Worm (Caenorhabditis elegans) whole organism, early embryonic: ENCODE results near the gene C07E3.8.
A peak's percentile ranks its signal among the peaks of the same experiment; 100 is the strongest.

Experiments
- B0310.2 ChIP-seq: sonication (generic microtip); optimal IDR thresholded peaks from 2 replicates; lab custom pipeline; 2016; ENCODE audit warnings: mild to moderate bottlenecking, missing genetic modification characterization, missing compliant biosample characterization
- F13C5.2 ChIP-seq: sonication (generic microtip); optimal IDR thresholded peaks from 2 replicates; lab custom pipeline; 2017; ENCODE audit warnings: mild to moderate bottlenecking, missing genetic modification characterization, inconsistent platforms, missing compliant biosample characterization
- aly-1 ChIP-seq: sonication (generic microtip); optimal IDR thresholded peaks from 2 replicates; lab custom pipeline; 2016; ENCODE audit warnings: missing genetic modification characterization, missing compliant biosample characterization
- ama-1 ChIP-seq: fragments of 150-350 bp; optimal IDR thresholded peaks from 2 replicates; lab custom pipeline; 2014
- ceh-13 ChIP-seq: fragments of 200-800 bp; sonication (Bioruptor generic); optimal IDR thresholded peaks from 2 replicates; lab custom pipeline; 2018; ENCODE audit warnings: mild to moderate bottlenecking, missing genetic modification characterization, missing compliant biosample characterization
- ceh-36 ChIP-seq: sonication (generic microtip); optimal IDR thresholded peaks from 2 replicates; lab custom pipeline; 2016; ENCODE audit warnings: missing genetic modification characterization, inconsistent platforms, missing compliant biosample characterization
- ets-7 ChIP-seq: sonication (generic microtip); optimal IDR thresholded peaks from 2 replicates; lab custom pipeline; 2016; ENCODE audit warnings: missing genotype, missing genetic modification characterization, missing compliant biosample characterization
- flt-1 ChIP-seq: fragments of 200-800 bp; sonication (Bioruptor generic); IDR thresholded peaks from 2 replicates; pipeline ENCODE4 v1.3.6; 2022; ENCODE audit warnings: missing genetic modification characterization, missing compliant biosample characterization
- hmbx-1 ChIP-seq: sonication (generic microtip); optimal IDR thresholded peaks from 2 replicates; lab custom pipeline; 2016; ENCODE audit warnings: mild to moderate bottlenecking, missing genetic modification characterization, missing compliant biosample characterization
- hmg-4 ChIP-seq: fragments of 200-800 bp; sonication (Bioruptor generic); optimal IDR thresholded peaks from 2 replicates; lab custom pipeline; 2018; ENCODE audit warnings: mild to moderate bottlenecking, missing genetic modification characterization, missing compliant biosample characterization
- hnd-1 ChIP-seq: sonication (generic microtip); optimal IDR thresholded peaks from 2 replicates; lab custom pipeline; 2016; ENCODE audit warnings: missing genetic modification characterization, missing compliant biosample characterization
- pes-1 ChIP-seq: fragments of 200-800 bp; sonication (Bioruptor generic); IDR thresholded peaks from 2 replicates; pipeline ENCODE4 v1.3.6; 2022; ENCODE audit warnings: missing genetic modification reagents, missing genetic modification characterization, missing compliant biosample characterization
- scrt-1 ChIP-seq: fragments of 200-800 bp; sonication (Bioruptor generic); IDR thresholded peaks from 2 replicates; pipeline ENCODE4 v1.3.6; 2022; ENCODE audit warnings: missing genetic modification characterization, missing compliant biosample characterization
- sea-1 ChIP-seq: fragments of 200-800 bp; sonication (Bioruptor generic); conservative IDR thresholded peaks from 2 replicates; pipeline ENCODE4 v1.3.6; 2022; ENCODE audit warnings: missing genetic modification characterization, missing compliant biosample characterization
- tbx-11 ChIP-seq: fragments of 200-800 bp; sonication (Bioruptor generic); IDR thresholded peaks from 2 replicates; pipeline ENCODE4 v1.3.6; 2022; ENCODE audit warnings: missing genetic modification characterization, missing compliant biosample characterization
- tbx-37 ChIP-seq: fragments of 200-800 bp; sonication (Bioruptor generic); conservative IDR thresholded peaks from 2 replicates; pipeline ENCODE4 v1.3.6; 2022; ENCODE audit warnings: missing genetic modification reagents, missing genetic modification characterization, missing compliant biosample characterization
- tra-4 ChIP-seq: sonication (generic microtip); optimal IDR thresholded peaks from 2 replicates; lab custom pipeline; 2017; ENCODE audit warnings: missing genetic modification characterization, missing compliant biosample characterization

The C07E3.8 gene

DNA sequence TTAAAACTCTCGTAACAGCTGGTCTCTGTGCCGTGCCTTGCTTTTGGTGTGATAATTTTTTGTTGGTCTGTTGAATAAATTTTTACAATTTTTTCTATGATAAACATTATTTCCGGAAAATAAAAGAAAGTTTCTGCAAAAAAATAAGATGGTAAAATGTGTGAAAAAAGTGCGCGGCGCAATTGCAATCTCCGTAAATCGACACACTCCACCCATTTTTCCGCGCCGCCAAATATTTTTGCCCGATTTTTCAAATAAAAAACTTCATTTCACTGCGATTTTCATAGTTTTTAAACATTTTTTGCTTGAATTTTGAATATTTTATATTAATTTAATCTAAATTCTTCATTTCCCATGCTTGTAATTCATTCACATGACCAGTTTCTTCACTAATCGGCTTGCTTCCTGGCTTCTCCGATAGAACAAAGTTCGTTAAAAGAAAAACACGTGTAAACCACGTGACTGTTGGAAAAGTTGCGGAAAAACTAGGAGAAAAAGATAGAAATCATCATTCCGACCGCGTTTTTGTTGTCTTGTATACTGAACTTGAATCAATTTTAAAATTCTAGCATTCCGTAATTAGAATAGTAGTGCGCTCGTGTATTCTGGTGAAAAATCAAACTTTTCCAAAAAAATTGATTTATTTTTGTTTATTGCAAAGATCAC lies 36.1 kb downstream of the C07E3.8 start:
- TF ChIP-seq tbx-37 (GFP tag; lab: Robert Waterston, UW) (no peak), ceh-36 (tag; lab: Kevin White, UChicago) (peak; percentile 20), ama-1 (no peak), aly-1 (tag; lab: Kevin White, UChicago) (no peak), hmg-4 (peak; percentile 20), ceh-13 (peak; percentile 47), tra-4 (no peak), hmbx-1 (tag; lab: Kevin White, UChicago) (peak; percentile 51), B0310.2 (tag; lab: Kevin White, UChicago) (peak; percentile 61), flt-1 (GFP tag; lab: Robert Waterston, UW) (peak; percentile 50; the same call in 1 of the 2 replicates), ets-7 (tag; lab: Kevin White, UChicago) (no peak), F13C5.2 (tag; lab: Kevin White, UChicago) (peak; percentile 91), pes-1 (GFP tag; lab: Robert Waterston, UW) (peak; percentile 76), tbx-11 (GFP tag; lab: Robert Waterston, UW) (peak; percentile 72), hnd-1 (tag; lab: Kevin White, UChicago) (peak; percentile 31), scrt-1 (GFP tag; lab: Robert Waterston, UW) (0 out of 2 replicates have a peak, but pooled peaks have one; percentile 25), sea-1 (GFP tag; lab: Robert Waterston, UW) (peak; percentile 74; the same call in 1 of the 2 replicates)

DNA sequence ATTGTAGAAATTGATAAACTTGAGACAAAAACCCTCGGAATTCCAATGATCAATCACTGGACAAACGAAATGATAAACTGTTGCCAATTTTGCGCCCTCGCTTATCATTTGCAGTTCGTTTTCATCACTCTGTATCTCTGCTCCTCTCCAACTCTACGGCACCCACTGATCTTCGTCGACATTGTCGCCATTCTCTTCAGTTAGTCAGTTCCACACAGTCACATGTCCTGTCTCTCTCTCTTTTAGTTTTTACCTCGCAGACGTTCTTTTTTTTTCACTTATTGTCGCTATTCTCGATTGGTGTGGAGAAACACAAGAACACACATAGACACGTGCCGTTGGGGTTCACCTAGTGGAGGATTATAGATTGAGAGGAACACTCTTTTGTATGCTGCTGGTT lies 37.0 kb downstream of the C07E3.8 start:
- no peak for TF ChIP-seq aly-1 (tag; lab: Kevin White, UChicago)

DNA sequence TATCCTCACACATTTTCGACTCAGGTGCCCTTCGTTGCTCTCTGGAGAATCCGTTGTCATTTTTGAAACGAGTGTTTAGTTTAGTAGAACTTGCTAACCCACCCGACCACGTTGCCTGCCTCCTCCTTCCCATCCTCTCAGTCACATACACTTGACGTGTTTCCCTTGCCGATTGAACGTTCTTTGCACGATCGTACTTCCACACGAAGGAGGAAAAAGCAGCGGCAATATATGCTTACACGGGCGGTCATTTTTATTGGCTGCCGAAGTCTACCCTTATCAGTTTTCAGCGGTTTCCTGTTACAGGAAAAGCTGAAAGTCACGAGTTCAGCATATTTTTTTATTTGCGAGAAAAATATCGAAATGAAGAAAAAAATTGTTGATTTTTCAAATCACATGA lies 37.7 kb downstream of the C07E3.8 start:
- TF ChIP-seq ceh-36 (tag; lab: Kevin White, UChicago) (no peak), hnd-1 (tag; lab: Kevin White, UChicago) (no peak), pes-1 (GFP tag; lab: Robert Waterston, UW) (no peak), F13C5.2 (tag; lab: Kevin White, UChicago) (no peak), ceh-13 (no peak), ets-7 (tag; lab: Kevin White, UChicago) (no peak), ama-1 (no peak), hmg-4 (no peak), scrt-1 (GFP tag; lab: Robert Waterston, UW) (no peak), sea-1 (GFP tag; lab: Robert Waterston, UW) (no peak), B0310.2 (tag; lab: Kevin White, UChicago) (no peak), aly-1 (tag; lab: Kevin White, UChicago) (no peak), hmbx-1 (tag; lab: Kevin White, UChicago) (no peak), tbx-11 (GFP tag; lab: Robert Waterston, UW) (no peak), flt-1 (GFP tag; lab: Robert Waterston, UW) (no peak), tra-4 (no peak), tbx-37 (GFP tag; lab: Robert Waterston, UW) (no peak)

DNA sequence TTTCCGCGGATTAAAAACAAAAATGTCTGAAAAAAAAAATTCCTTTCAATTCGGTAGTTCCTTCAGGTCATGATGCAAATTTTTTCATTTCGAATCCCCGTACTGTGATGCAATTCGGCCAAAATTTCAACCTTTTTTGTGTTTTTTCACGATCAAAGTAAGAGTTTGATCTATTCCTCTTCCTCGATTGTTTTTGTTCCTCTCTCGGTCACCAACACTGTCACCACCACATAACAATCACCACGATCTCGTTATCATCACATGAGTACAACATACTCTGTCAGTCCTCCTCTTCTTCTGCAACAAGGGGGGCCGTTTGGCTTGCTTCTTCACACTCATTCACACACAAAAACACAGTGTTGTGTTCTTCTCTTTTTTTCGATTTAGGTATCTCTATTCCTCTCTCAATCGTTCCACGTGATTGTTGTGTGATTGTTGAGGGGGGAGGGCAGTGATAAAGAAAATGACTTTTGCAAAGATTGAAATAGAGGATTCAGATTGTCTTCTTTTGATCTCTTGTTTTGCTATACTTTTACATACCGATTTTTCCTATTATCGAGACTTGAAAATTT lies 38.3 kb downstream of the C07E3.8 start:
- no peak for TF ChIP-seq B0310.2 (tag; lab: Kevin White, UChicago)
- TF ChIP-seq flt-1 (GFP tag; lab: Robert Waterston, UW), result no peak
- TF ChIP-seq F13C5.2 (tag; lab: Kevin White, UChicago), result no peak
- TF ChIP-seq aly-1 (tag; lab: Kevin White, UChicago), result no peak
- no peak for TF ChIP-seq hmg-4
- no peak for TF ChIP-seq ama-1
- TF ChIP-seq pes-1 (GFP tag; lab: Robert Waterston, UW), result no peak
- no peak for TF ChIP-seq ceh-13
- no peak for TF ChIP-seq ets-7 (tag; lab: Kevin White, UChicago)
- TF ChIP-seq hnd-1 (tag; lab: Kevin White, UChicago), result no peak
- TF ChIP-seq tbx-37 (GFP tag; lab: Robert Waterston, UW), result no peak
- no peak for TF ChIP-seq scrt-1 (GFP tag; lab: Robert Waterston, UW)

DNA sequence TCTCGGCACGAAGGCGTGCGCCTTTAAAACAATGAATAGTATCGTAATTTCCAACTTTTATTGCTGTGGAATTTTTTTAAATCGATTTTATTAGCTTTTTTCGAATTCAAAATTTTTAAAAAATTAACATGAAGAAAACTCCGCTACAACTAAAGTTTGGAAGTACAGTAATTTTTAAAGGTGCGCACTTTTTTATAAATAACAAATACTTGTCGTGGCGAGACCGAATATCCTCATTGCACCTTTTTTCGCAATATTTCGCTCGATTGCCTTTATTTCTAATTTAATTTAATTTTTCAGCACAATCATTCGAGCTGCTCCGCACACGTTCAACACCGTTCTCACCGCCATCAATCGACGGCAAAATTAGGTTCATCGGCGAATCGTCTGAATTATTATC lies 38.8 kb downstream of the C07E3.8 start, which contains the start of the genes T09F3.2 and T09F3.7:
TSS of gene T09F3.2 (plus strand) at position 301 of the 400 bp plus-strand sequence.
TSS of gene T09F3.7 (plus strand) at position 315 of the 400 bp plus-strand sequence.
- TF ChIP-seq flt-1 (GFP tag; lab: Robert Waterston, UW), result no peak
- no peak for TF ChIP-seq hmg-4

DNA sequence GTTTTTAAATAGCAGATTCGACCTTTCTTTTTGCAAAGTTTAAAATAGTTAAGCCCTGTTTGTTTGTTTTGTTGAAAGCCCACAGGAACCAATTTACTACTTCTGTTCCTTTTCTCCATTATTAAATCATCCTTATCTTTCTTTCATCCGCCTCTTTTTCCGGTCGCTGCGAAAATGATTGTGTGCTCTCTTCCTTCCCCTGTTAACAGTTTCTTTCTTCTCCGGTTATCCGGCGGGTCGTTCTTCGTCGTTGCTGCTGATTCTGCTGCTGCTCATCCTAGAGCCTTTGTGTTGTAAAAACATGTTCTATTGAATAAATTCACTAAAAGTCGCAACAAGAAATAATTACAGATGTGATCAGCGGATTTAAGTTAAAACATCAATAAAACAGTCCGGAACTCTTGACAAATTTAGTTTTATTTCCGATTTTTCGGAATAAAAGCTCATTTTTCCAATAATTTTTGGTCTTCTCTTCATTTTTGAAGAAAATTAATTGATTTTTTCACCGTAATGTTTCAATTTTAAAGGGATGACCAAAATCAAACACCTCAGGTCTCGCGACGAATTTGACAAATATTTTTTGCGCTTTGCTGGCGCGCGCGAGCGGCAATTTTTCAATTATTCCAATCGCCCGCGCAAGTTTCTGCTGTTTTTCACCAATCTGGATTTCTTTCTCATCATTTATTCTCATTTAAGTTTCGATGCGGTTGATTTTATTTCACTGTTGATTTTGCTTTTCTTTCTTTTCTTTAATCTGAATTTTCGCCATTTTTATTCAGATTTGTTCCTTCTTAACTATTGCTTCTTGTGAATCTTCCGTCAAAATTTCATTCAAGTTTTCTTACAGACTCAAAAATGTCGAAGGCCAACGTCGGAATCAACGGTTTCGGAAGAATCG lies 41.5 kb downstream of the C07E3.8 start, which contains the start of gene gpd-1:
TSS of gene gpd-1 (plus strand) at position 848 of the 898 bp plus-strand sequence.
- no peak for TF ChIP-seq hnd-1 (tag; lab: Kevin White, UChicago)
- no peak for TF ChIP-seq flt-1 (GFP tag; lab: Robert Waterston, UW)
- TF ChIP-seq ets-7 (tag; lab: Kevin White, UChicago), result no peak
- TF ChIP-seq hmbx-1 (tag; lab: Kevin White, UChicago), result no peak
- TF ChIP-seq pes-1 (GFP tag; lab: Robert Waterston, UW), result no peak
- TF ChIP-seq aly-1 (tag; lab: Kevin White, UChicago), result no peak
- TF ChIP-seq ceh-13, result no peak
- TF ChIP-seq F13C5.2 (tag; lab: Kevin White, UChicago), result no peak
- TF ChIP-seq tra-4, result no peak
- no peak for TF ChIP-seq tbx-11 (GFP tag; lab: Robert Waterston, UW)
- no peak for TF ChIP-seq tbx-37 (GFP tag; lab: Robert Waterston, UW)
